Fruit fly (Drosophila melanogaster): ENCODE results near the gene CG10958.

Gene CG10958

dm6 chrX:8126149-8126548, 5.9 kb upstream of the CG10958 start (continued):
- TF ChIP-seq Gug (GFP tag; IDR thresholded peaks at IDR 0.05) (peak; percentile 26; the same call in 1 of the 4 replicates), CG34422 (GFP tag; IDR thresholded peaks at IDR 0.05) (peak; percentile 70; the same call in 2 of the 3 replicates), Hey (tag; optimal IDR thresholded peaks at IDR 0.05) (no peak), hth (optimal IDR thresholded peaks at IDR 0.05) (no peak), Asciz (GFP tag; optimal IDR thresholded peaks at IDR 0.05) (peak; percentile 49), CG6765 (GFP tag; optimal IDR thresholded peaks at IDR 0.05) (no peak), disco-r (GFP tag; optimal IDR thresholded peaks at IDR 0.05) (no peak), CG30431 (GFP tag; optimal IDR thresholded peaks at IDR 0.05) (peak; percentile 50), CG33213 (GFP tag; optimal IDR thresholded peaks at IDR 0.05) (no peak), CG42726 (GFP tag; IDR thresholded peaks at IDR 0.05; ENCODE audit: partially characterized antibody) (no peak), H15 (GFP tag; IDR thresholded peaks at IDR 0.05) (peak; percentile 72), zfh2 (GFP tag; optimal IDR thresholded peaks at IDR 0.05) (no peak), Meics (GFP tag; optimal IDR thresholded peaks at IDR 0.05) (no peak), CG10147 (GFP tag; optimal IDR thresholded peaks at IDR 0.05) (no peak), gcm (GFP tag; optimal IDR thresholded peaks at IDR 0.05) (peak; percentile 40), psq (GFP tag; optimal IDR thresholded peaks at IDR 0.05) (peak; percentile 6), D19B (GFP tag; optimal IDR thresholded peaks at IDR 0.05) (peak; percentile 23), Vsx1 (GFP tag; optimal IDR thresholded peaks at IDR 0.05) (no peak), bigmax (GFP tag; optimal IDR thresholded peaks at IDR 0.05) (no peak), mld (GFP tag; IDR thresholded peaks at IDR 0.05; ENCODE audit: partially characterized antibody) (no peak), tin (GFP tag; optimal IDR thresholded peaks at IDR 0.05) (peak; percentile 45), NK7.1 (GFP tag; optimal IDR thresholded peaks at IDR 0.05) (no peak), CG31388 (GFP tag; optimal IDR thresholded peaks at IDR 0.05) (no peak), YL-1 (GFP tag; optimal IDR thresholded peaks at IDR 0.05) (no peak), sna (GFP tag; IDR thresholded peaks at IDR 0.05; ENCODE audit: partially characterized antibody) (no peak), repo (GFP tag; optimal IDR thresholded peaks at IDR 0.05) (no peak), dm (GFP tag; optimal IDR thresholded peaks at IDR 0.05) (no peak), CG7556 (GFP tag; optimal IDR thresholded peaks at IDR 0.05) (peak; percentile 24), Myb (GFP tag; optimal IDR thresholded peaks at IDR 0.05) (no peak), eve (GFP tag; optimal IDR thresholded peaks at IDR 0.05) (no peak), CG6272 (GFP tag; IDR thresholded peaks at IDR 0.05) (no peak), gt (GFP tag; IDR thresholded peaks at IDR 0.05) (0 out of 2 replicates have a peak, but pooled peaks have one; percentile 54), CG2199 (GFP tag; IDR thresholded peaks at IDR 0.05) (no peak), Deaf1 (tag; optimal IDR thresholded peaks at IDR 0.05) (no peak), Nf-YA (GFP tag; IDR thresholded peaks at IDR 0.05) (no peak), Aef1 (GFP tag; IDR thresholded peaks at IDR 0.05) (0 out of 3 replicates have a peak, but pooled peaks have one; percentile 27), Sry-δ (GFP tag; optimal IDR thresholded peaks at IDR 0.05) (no peak), HLH4C (GFP tag; IDR thresholded peaks at IDR 0.05; ENCODE audit: partially characterized antibody) (no peak), seq (GFP tag; IDR thresholded peaks at IDR 0.05) (no peak), CG10543 (GFP tag; optimal IDR thresholded peaks at IDR 0.05) (no peak), ase (GFP tag; IDR thresholded peaks at IDR 0.05) (0 out of 3 replicates have a peak, but pooled peaks have one; percentile 40), CG12155 (GFP tag; optimal IDR thresholded peaks at IDR 0.05) (peak; percentile 16), CG34224 (GFP tag; IDR thresholded peaks at IDR 0.05; ENCODE audit: partially characterized antibody) (no peak), row (GFP tag; IDR thresholded peaks at IDR 0.05) (peak; percentile 67), CG14667 (GFP tag; IDR thresholded peaks at IDR 0.05) (peak; percentile 40; the same call in 1 of the 2 replicates), lov (optimal IDR thresholded peaks at IDR 0.05) (no peak), lov (GFP tag; IDR thresholded peaks at IDR 0.05) (0 out of 3 replicates have a peak, but pooled peaks have one; percentile 57), Adf1 (GFP tag; IDR thresholded peaks at IDR 0.05) (no peak), Hmx (GFP tag; optimal IDR thresholded peaks at IDR 0.05) (no peak), CG18262 (tag; optimal IDR thresholded peaks at IDR 0.05) (peak; percentile 80), lab (GFP tag; optimal IDR thresholded peaks at IDR 0.05) (peak; percentile 0), ara (GFP tag; IDR thresholded peaks at IDR 0.05) (peak; percentile 77)

Data from whole organism, embryonic.